Fruit fly (Drosophila melanogaster): Measurements from ENCODE around the gene Ubc84D.

Ubc84D gene

dm6 chr3R:7503216-7503615, 16.0 kb downstream of the Ubc84D start:
- TF ChIP-seq tj (GFP tag; optimal IDR thresholded peaks at IDR 0.05) (peak; percentile 62), CG5204 (GFP tag; optimal IDR thresholded peaks at IDR 0.05) (no peak)

dm6 chr3R:7502276-7502675, 17.0 kb downstream of the Ubc84D start, which contains the start of gene Mics1:
Gene Mics1, minus strand, starts transcription at chr3R:7502376.
- TF ChIP-seq CG7101 (tag; optimal IDR thresholded peaks at IDR 0.05), result no peak
- TF ChIP-seq CG33017 (tag; optimal IDR thresholded peaks at IDR 0.05), result no peak
- no peak for TF ChIP-seq bab1 (GFP tag; optimal IDR thresholded peaks at IDR 0.05)
- no peak for TF ChIP-seq Mnt (GFP tag; optimal IDR thresholded peaks at IDR 0.05)
- TF ChIP-seq CG12768 (GFP tag; optimal IDR thresholded peaks at IDR 0.05), result no peak
- no peak for TF ChIP-seq ovo (GFP tag; optimal IDR thresholded peaks at IDR 0.05)
- no peak for TF ChIP-seq CG5204 (GFP tag; optimal IDR thresholded peaks at IDR 0.05)

- TF ChIP-seq CG7045 (GFP tag; optimal IDR thresholded peaks at IDR 0.05) (no peak), Hr96 (GFP tag; optimal IDR thresholded peaks at IDR 0.05) (no peak), CG12768 (GFP tag; optimal IDR thresholded peaks at IDR 0.05) (no peak), tj (GFP tag; optimal IDR thresholded peaks at IDR 0.05) (no peak), toe (GFP tag; optimal IDR thresholded peaks at IDR 0.05) (no peak), Crg-1 (GFP tag; optimal IDR thresholded peaks at IDR 0.05) (no peak)
Measured at dm6 chr3R:7500513-7500912, 18.7 kb downstream of the Ubc84D start.

- TF ChIP-seq kay (GFP tag; ENCODE audit: borderline replicate concordance) (peak; percentile 89), CG33017 (tag; optimal IDR thresholded peaks at IDR 0.05) (no peak), cic (GFP tag; optimal IDR thresholded peaks at IDR 0.05) (peak; percentile 10), CG11617 (GFP tag; optimal IDR thresholded peaks at IDR 0.05) (no peak)
Measured at dm6 chr3R:7499488-7499887, 19.8 kb downstream of the Ubc84D start.

- no peak for TF ChIP-seq CG33017 (tag; optimal IDR thresholded peaks at IDR 0.05)
- no peak for TF ChIP-seq CG1620 (GFP tag; optimal IDR thresholded peaks at IDR 0.05)
- TF ChIP-seq CG5204 (GFP tag; optimal IDR thresholded peaks at IDR 0.05), result no peak
- TF ChIP-seq CG12768 (GFP tag; optimal IDR thresholded peaks at IDR 0.05), result peak; percentile 4
- TF ChIP-seq toe (GFP tag; optimal IDR thresholded peaks at IDR 0.05), result no peak
- peak; percentile 81 for TF ChIP-seq tj (GFP tag; optimal IDR thresholded peaks at IDR 0.05)
- peak; percentile 19 for TF ChIP-seq bab1 (GFP tag; optimal IDR thresholded peaks at IDR 0.05)
- peak; percentile 33 for TF ChIP-seq cic (GFP tag; optimal IDR thresholded peaks at IDR 0.05)
Measured at dm6 chr3R:7497488-7497887, 21.8 kb downstream of the Ubc84D start.

- TF ChIP-seq kay (GFP tag; ENCODE audit: borderline replicate concordance) (peak; percentile 21), Crg-1 (GFP tag; optimal IDR thresholded peaks at IDR 0.05) (no peak)
Measured at dm6 chr3R:7493745-7494144, 25.5 kb downstream of the Ubc84D start, which contains the start of gene alpha-Est10. Gene alpha-Est10, minus strand, starts transcription at chr3R:7493845.

dm6 chr3R:7493171-7493570, 26.1 kb downstream of the Ubc84D start, which contains the start of gene CG42656:
Gene CG42656, minus strand, starts transcription at chr3R:7493271.
- TF ChIP-seq toe (GFP tag; optimal IDR thresholded peaks at IDR 0.05), result no peak
- no peak for TF ChIP-seq CG33017 (tag; optimal IDR thresholded peaks at IDR 0.05)
- TF ChIP-seq ovo (GFP tag; optimal IDR thresholded peaks at IDR 0.05), result no peak

dm6 chr3R:7492099-7492498, 27.2 kb downstream of the Ubc84D start:
- TF ChIP-seq kay (GFP tag; ENCODE audit: borderline replicate concordance), result peak; percentile 90
- no peak for TF ChIP-seq ovo (GFP tag; optimal IDR thresholded peaks at IDR 0.05)
- peak; percentile 2 for TF ChIP-seq toe (GFP tag; optimal IDR thresholded peaks at IDR 0.05)

dm6 chr3R:7491453-7491853, 27.8 kb downstream of the Ubc84D start:
- TF ChIP-seq toe (GFP tag; optimal IDR thresholded peaks at IDR 0.05) (no peak), CG33017 (tag; optimal IDR thresholded peaks at IDR 0.05) (peak; percentile 31), cnc (optimal IDR thresholded peaks at IDR 0.05) (no peak), pad (GFP tag; optimal IDR thresholded peaks at IDR 0.05) (peak; percentile 81), CG12768 (GFP tag; optimal IDR thresholded peaks at IDR 0.05) (peak; percentile 4), Clk (GFP tag; optimal IDR thresholded peaks at IDR 0.05) (no peak), Hr96 (GFP tag; optimal IDR thresholded peaks at IDR 0.05) (no peak), CG11617 (GFP tag; optimal IDR thresholded peaks at IDR 0.05) (no peak), kay (GFP tag; ENCODE audit: borderline replicate concordance) (no peak), CG1620 (GFP tag; optimal IDR thresholded peaks at IDR 0.05) (no peak), ovo (GFP tag; optimal IDR thresholded peaks at IDR 0.05) (peak; percentile 95), Crg-1 (GFP tag; optimal IDR thresholded peaks at IDR 0.05) (peak; percentile 7), CG5204 (GFP tag; optimal IDR thresholded peaks at IDR 0.05) (no peak), CG7101 (tag; optimal IDR thresholded peaks at IDR 0.05) (peak; percentile 30), bab1 (GFP tag; optimal IDR thresholded peaks at IDR 0.05) (peak; percentile 50), cic (GFP tag; optimal IDR thresholded peaks at IDR 0.05) (peak; percentile 7)

Measured in whole organism, adult.